Worm (Caenorhabditis elegans): Measurements from ENCODE around the gene C25H3.14.

Gene C25H3.14

ce11 chrII:5654215-5654614 is 40.7 kb upstream of the C25H3.14 start, which contains the start of gene F59E12.1:
Gene F59E12.1, plus strand, starts transcription at chrII:5654515.
- TF ChIP-seq nhr-10 (tag; optimal IDR thresholded peaks at IDR 0.05) (no peak), unc-55 (GFP tag; optimal IDR thresholded peaks at IDR 0.05) (no peak), sem-4 (tag; optimal IDR thresholded peaks at IDR 0.05) (no peak)

- TF ChIP-seq zag-1 (tag; optimal IDR thresholded peaks at IDR 0.05) (no peak), blmp-1 (tag; optimal IDR thresholded peaks at IDR 0.05; ENCODE audit: insufficient read depth) (no peak), unc-55 (GFP tag; optimal IDR thresholded peaks at IDR 0.05) (no peak), lin-13 (GFP tag; optimal IDR thresholded peaks at IDR 0.05) (no peak), skn-1 (tag; optimal IDR thresholded peaks at IDR 0.05) (no peak), snpc-4 (tag; optimal IDR thresholded peaks at IDR 0.05) (no peak), nhr-21 (tag; optimal IDR thresholded peaks at IDR 0.05) (no peak), lin-11 (tag; optimal IDR thresholded peaks at IDR 0.05) (no peak), mbf-1 (tag; optimal IDR thresholded peaks at IDR 0.05) (no peak), ZK546.5 (tag; optimal IDR thresholded peaks at IDR 0.05) (no peak), nhr-11 (tag; optimal IDR thresholded peaks at IDR 0.05) (no peak), lin-39 (tag; optimal IDR thresholded peaks at IDR 0.05) (no peak), egl-27 (tag; optimal IDR thresholded peaks at IDR 0.05) (no peak), nhr-10 (tag; optimal IDR thresholded peaks at IDR 0.05) (no peak), ceh-16 (tag; optimal IDR thresholded peaks at IDR 0.05) (no peak), dmd-4 (tag; optimal IDR thresholded peaks at IDR 0.05) (no peak), unc-39 (tag; optimal IDR thresholded peaks at IDR 0.05) (no peak), ztf-11 (tag; optimal IDR thresholded peaks at IDR 0.05) (no peak), nhr-23 (tag; optimal IDR thresholded peaks at IDR 0.05) (no peak)
Observed at ce11 chrII:5659675-5660074, 35.2 kb upstream of the C25H3.14 start, which contains the start of gene fut-3. Gene fut-3, minus strand, starts transcription at chrII:5659775.

DNA sequence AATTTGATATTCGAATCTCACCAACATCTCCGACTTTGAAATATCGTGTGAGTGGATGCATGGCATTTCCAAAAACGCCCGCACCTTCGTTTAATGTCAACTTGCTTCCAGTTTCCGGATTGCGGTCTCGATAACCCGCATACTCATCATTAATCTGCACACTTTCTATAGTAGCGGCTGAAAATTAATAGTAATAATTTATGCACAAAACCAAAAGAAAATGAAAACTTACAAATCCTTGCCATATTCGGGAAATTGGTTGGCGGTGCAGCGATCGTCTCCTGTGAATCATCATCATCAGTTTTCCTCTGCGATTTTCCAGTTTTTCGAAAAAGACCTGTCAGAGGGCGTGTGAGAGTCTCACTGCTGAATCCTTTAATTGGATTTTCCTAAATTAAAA is 34.7 kb upstream of the C25H3.14 start:
- no peak for TF ChIP-seq R02D3.7 (tag; optimal IDR thresholded peaks at IDR 0.05)
- no peak for TF ChIP-seq F13H6.1 (tag; optimal IDR thresholded peaks at IDR 0.05)
- TF ChIP-seq alr-1 (tag; optimal IDR thresholded peaks at IDR 0.05): no peak
- no peak for TF ChIP-seq nhr-25 (tag; optimal IDR thresholded peaks at IDR 0.05)
- TF ChIP-seq mab-5 (tag; optimal IDR thresholded peaks at IDR 0.05): no peak
- no peak for TF ChIP-seq egl-27 (tag; optimal IDR thresholded peaks at IDR 0.05)
- no peak for TF ChIP-seq elt-3 (tag; optimal IDR thresholded peaks at IDR 0.05)
- no peak for TF ChIP-seq fos-1 (tag; optimal IDR thresholded peaks at IDR 0.05)
- no peak for TF ChIP-seq nhr-129 (tag; optimal IDR thresholded peaks at IDR 0.05)
- no peak for TF ChIP-seq elt-1 (tag; optimal IDR thresholded peaks at IDR 0.05)
- no peak for TF ChIP-seq unc-62 (GFP tag; optimal IDR thresholded peaks at IDR 0.05)
- no peak for TF ChIP-seq C34F6.9 (tag; optimal IDR thresholded peaks at IDR 0.05)
- no peak for TF ChIP-seq mbf-1 (tag; optimal IDR thresholded peaks at IDR 0.05)
- TF ChIP-seq ceh-82 (tag; optimal IDR thresholded peaks at IDR 0.05): no peak
- TF ChIP-seq dmd-4 (tag; optimal IDR thresholded peaks at IDR 0.05): no peak
- TF ChIP-seq ztf-4 (tag; optimal IDR thresholded peaks at IDR 0.05): no peak

DNA sequence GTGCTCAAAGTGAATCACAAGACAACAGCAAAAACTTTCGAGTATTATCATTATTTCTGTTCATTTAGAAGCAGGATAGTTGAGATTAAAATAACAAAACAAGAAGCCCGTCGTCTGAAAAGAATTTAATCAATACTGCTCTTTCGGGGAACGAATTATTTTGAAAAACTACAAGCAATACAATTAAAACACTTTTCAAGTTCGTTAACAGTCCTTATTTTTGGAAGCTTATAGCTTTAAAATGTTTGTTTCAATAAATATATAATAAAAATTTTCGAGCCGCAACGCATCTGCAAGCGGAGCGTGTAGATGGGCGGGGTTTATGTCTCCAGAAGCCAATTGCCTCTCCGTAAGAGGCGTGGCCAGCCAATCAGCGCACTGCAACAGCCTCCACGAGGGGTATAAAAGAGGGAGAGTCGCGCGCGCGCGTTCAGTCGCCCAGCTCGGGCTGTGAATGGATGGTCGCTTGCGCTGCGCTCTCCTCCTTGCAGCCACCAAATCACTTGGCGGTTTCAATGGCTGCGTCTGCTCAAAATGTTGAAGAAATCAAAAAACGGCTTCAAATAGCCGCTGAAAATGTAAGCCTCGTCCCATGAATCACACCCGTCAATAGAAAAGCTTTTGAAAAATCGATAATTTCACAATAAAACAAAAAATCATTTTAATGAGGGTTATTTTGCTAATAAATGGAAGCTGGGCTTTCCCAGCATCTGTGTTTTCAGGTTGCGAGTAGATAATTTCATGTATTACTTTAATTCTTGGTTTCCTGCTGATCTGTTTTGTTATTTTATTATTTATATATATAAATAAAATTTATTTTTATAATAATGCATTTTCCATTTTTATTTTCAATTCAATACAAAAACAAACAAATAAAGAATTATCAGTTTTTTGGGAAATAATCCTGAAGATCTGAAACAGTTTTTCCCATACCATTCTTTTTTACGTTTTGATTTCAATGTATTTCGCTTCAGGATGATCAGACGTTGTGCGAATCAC is 33.9 kb upstream of the C25H3.14 start, which contains the start of the genes ift-43 and mdt-26:
ift-43 (minus strand) TSS at position 51 of the 999 bp plus-strand sequence.
mdt-26 (plus strand) TSS at position 446 of the 999 bp plus-strand sequence.
- no peak for TF ChIP-seq snpc-4 (tag; optimal IDR thresholded peaks at IDR 0.05)
- TF ChIP-seq ztf-11 (tag; optimal IDR thresholded peaks at IDR 0.05): no peak
- peak; percentile 85 for TF ChIP-seq F13H6.1 (tag; optimal IDR thresholded peaks at IDR 0.05)
- TF ChIP-seq lsy-2 (tag; optimal IDR thresholded peaks at IDR 0.05): peak; percentile 78 to 88
- no peak for TF ChIP-seq ztf-1 (GFP tag; conservative IDR thresholded peaks at IDR 0.05)
- no peak for TF ChIP-seq elt-3 (tag; optimal IDR thresholded peaks at IDR 0.05)
- TF ChIP-seq aly-2 (tag; optimal IDR thresholded peaks at IDR 0.05): no peak
- no peak for TF ChIP-seq nhr-23 (tag; optimal IDR thresholded peaks at IDR 0.05)
- TF ChIP-seq nhr-21 (tag; optimal IDR thresholded peaks at IDR 0.05): peak; percentile 78
- TF ChIP-seq Y55F3AM.14 (GFP tag; optimal IDR thresholded peaks at IDR 0.05): peak; percentile 6
- TF ChIP-seq mdl-1 (tag; optimal IDR thresholded peaks at IDR 0.05): peak; percentile 57 to 73
- no peak for TF ChIP-seq dmd-4 (tag; optimal IDR thresholded peaks at IDR 0.05)
- peak; percentile 20 for TF ChIP-seq blmp-1 (tag; optimal IDR thresholded peaks at IDR 0.05; ENCODE audit: insufficient read depth)
- TF ChIP-seq egl-27 (tag; optimal IDR thresholded peaks at IDR 0.05): peak; percentile 81
- peak; percentile 81 for TF ChIP-seq ceh-16 (tag; optimal IDR thresholded peaks at IDR 0.05)
- TF ChIP-seq fos-1 (tag; optimal IDR thresholded peaks at IDR 0.05): peak; percentile 53
- peak; percentile 54 for TF ChIP-seq nhr-237 (tag; optimal IDR thresholded peaks at IDR 0.05)
- TF ChIP-seq nhr-10 (tag; optimal IDR thresholded peaks at IDR 0.05): peak; percentile 72
- TF ChIP-seq unc-39 (tag; optimal IDR thresholded peaks at IDR 0.05): peak; percentile 8
- TF ChIP-seq nhr-129 (tag; optimal IDR thresholded peaks at IDR 0.05): peak; percentile 62
- peak; percentile 34 for TF ChIP-seq mab-5 (tag; optimal IDR thresholded peaks at IDR 0.05)
- TF ChIP-seq ama-1 (optimal IDR thresholded peaks at IDR 0.05): peak; percentile 100
- TF ChIP-seq nhr-25 (tag; optimal IDR thresholded peaks at IDR 0.05): peak; percentile 51
- no peak for TF ChIP-seq nhr-77 (tag; optimal IDR thresholded peaks at IDR 0.05)
- TF ChIP-seq elt-1 (tag; optimal IDR thresholded peaks at IDR 0.05): no peak
- TF ChIP-seq ceh-82 (tag; optimal IDR thresholded peaks at IDR 0.05): peak; percentile 9
- TF ChIP-seq ztf-4 (tag; optimal IDR thresholded peaks at IDR 0.05): peak; percentile 73
- TF ChIP-seq peb-1 (tag; optimal IDR thresholded peaks at IDR 0.05): no peak
- no peak for TF ChIP-seq lin-39 (tag; optimal IDR thresholded peaks at IDR 0.05)
- TF ChIP-seq unc-55 (GFP tag; optimal IDR thresholded peaks at IDR 0.05): peak; percentile 78
- TF ChIP-seq nhr-11 (tag; optimal IDR thresholded peaks at IDR 0.05): no peak
- no peak for TF ChIP-seq skn-1 (tag; optimal IDR thresholded peaks at IDR 0.05)
- TF ChIP-seq mbf-1 (tag; optimal IDR thresholded peaks at IDR 0.05): no peak
- no peak for TF ChIP-seq unc-62 (GFP tag; optimal IDR thresholded peaks at IDR 0.05)
